Fruit fly (Drosophila melanogaster) whole organism, embryonic: Measurements from ENCODE around the gene CG31233.

Source experiments
- Atf-2 ChIP-seq: fragments of 200-800 bp; sonication (Bioruptor generic); optimal IDR thresholded peaks from 2 replicates; lab custom pipeline; 2016; ENCODE audit warnings: missing biosample characterization, missing genetic modification characterization
- Awh ChIP-seq: fragments of 200-800 bp; sonication (Bioruptor generic); IDR thresholded peaks from 2 replicates; pipeline ENCODE4, ENCODE4 v1.3.6; 2022; ENCODE audit warnings: missing biosample characterization, missing genetic modification characterization
- CG11093 ChIP-seq: fragments of 200-800 bp; sonication (Bioruptor generic); IDR thresholded peaks from 3 replicates; pipeline ENCODE4 v1.3.6; 2022; ENCODE audit warnings: missing biosample characterization, missing genetic modification characterization
- CG13123 ChIP-seq: fragments of 200-800 bp; sonication (Bioruptor generic); optimal IDR thresholded peaks from 2 replicates; lab custom pipeline; 2016; ENCODE audit warnings: missing biosample characterization, missing genetic modification characterization
- CG14014 ChIP-seq: fragments of 200-800 bp; sonication (Bioruptor generic); IDR thresholded peaks from 2 replicates; pipeline ENCODE4 v1.3.6; 2022; ENCODE audit warnings: missing biosample characterization, missing genetic modification characterization
- CG17568 ChIP-seq: fragments of 200-800 bp; sonication (Bioruptor generic); optimal IDR thresholded peaks from 2 replicates; lab custom pipeline; 2018; ENCODE audit warnings: missing biosample characterization, mild to moderate bottlenecking, missing genetic modification characterization, moderate library complexity
- CG2678 ChIP-seq: fragments of 200-800 bp; sonication (Bioruptor generic); optimal IDR thresholded peaks from 3 replicates; lab custom pipeline; 2019; ENCODE audit warnings: missing biosample characterization, mild to moderate bottlenecking, missing genetic modification characterization, moderate library complexity
- CG30020 ChIP-seq: fragments of 200-800 bp; optimal IDR thresholded peaks from 2 replicates; lab custom pipeline; 2019; ENCODE audit warnings: missing biosample characterization, mild to moderate bottlenecking, missing genetic modification characterization, moderate library complexity
- CG33557 ChIP-seq: fragments of 200-800 bp; sonication (Bioruptor generic); optimal IDR thresholded peaks from 2 replicates; lab custom pipeline; 2019; ENCODE audit warnings: missing biosample characterization, mild to moderate bottlenecking, missing genetic modification characterization, moderate library complexity
- CG3847 ChIP-seq: fragments of 200-800 bp; sonication (Bioruptor generic); IDR thresholded peaks from 2 replicates; pipeline ENCODE4 v1.3.6; 2022; ENCODE audit warnings: missing biosample characterization, missing genetic modification characterization
- CG6272 ChIP-seq: fragments of 200-800 bp; sonication (Bioruptor generic); IDR thresholded peaks from 2 replicates; pipeline ENCODE4 v1.3.6; 2022; ENCODE audit warnings: missing biosample characterization, missing genetic modification characterization
- CG6765 ChIP-seq: fragments of 200-800 bp; sonication (Bioruptor generic); optimal IDR thresholded peaks from 3 replicates; lab custom pipeline; 2017; ENCODE audit warnings: missing biosample characterization, mild to moderate bottlenecking, missing genetic modification characterization
- CG6813 ChIP-seq: fragments of 200-800 bp; sonication (Bioruptor generic); optimal IDR thresholded peaks from 2 replicates; lab custom pipeline; 2017; ENCODE audit warnings: missing biosample characterization, missing genetic modification characterization, mild to moderate bottlenecking, moderate library complexity, missing genetic modification reagents
- CG7963 ChIP-seq: fragments of 200-800 bp; sonication (Bioruptor generic); IDR thresholded peaks from 3 replicates; pipeline ENCODE4 v1.3.6; 2022; ENCODE audit warnings: missing biosample characterization, missing genetic modification characterization; ENCODE audit not compliant: partially characterized antibody
- CG8089 ChIP-seq: fragments of 200-800 bp; sonication (Bioruptor generic); optimal IDR thresholded peaks from 3 replicates; lab custom pipeline; 2016; ENCODE audit warnings: missing biosample characterization, missing genetic modification characterization
- CG8290 ChIP-seq, 3 experiments: fragments of 200-800 bp; sonication (Bioruptor generic); optimal IDR thresholded peaks; 2 replicates each; lab custom pipeline; 2016 to 2019; ENCODE audit warnings: missing biosample characterization in 3 of 3, missing genetic modification characterization in 3 of 3, mild to moderate bottlenecking in 2 of 3, moderate library complexity in 1 of 3
- CTCF ChIP-seq: fragments of 200-800 bp; sonication (Bioruptor generic); optimal IDR thresholded peaks from 2 replicates; lab custom pipeline; 2017; ENCODE audit warnings: missing biosample characterization, mild to moderate bottlenecking, missing genetic modification characterization, moderate library complexity
- HHEX ChIP-seq: fragments of 200-800 bp; sonication (Bioruptor generic); optimal IDR thresholded peaks from 3 replicates; lab custom pipeline; 2017; ENCODE audit warnings: missing biosample characterization, mild to moderate bottlenecking, missing genetic modification characterization, missing genetic modification reagents
- HLH54F ChIP-seq: fragments of 200-800 bp; sonication (Bioruptor generic); optimal IDR thresholded peaks from 3 replicates; lab custom pipeline; 2016; ENCODE audit warnings: missing biosample characterization, missing genetic modification characterization
- HLHmδ ChIP-seq: fragments of 200-800 bp; sonication (Bioruptor generic); optimal IDR thresholded peaks from 2 replicates; lab custom pipeline; 2018; ENCODE audit warnings: missing biosample characterization, mild to moderate bottlenecking, missing genetic modification characterization, moderate library complexity
- Kr ChIP-seq: fragments of 200-800 bp; sonication (Bioruptor generic); optimal IDR thresholded peaks from 2 replicates; lab custom pipeline; 2017; ENCODE audit warnings: missing biosample characterization, mild to moderate bottlenecking, missing genetic modification characterization
- Lhr ChIP-seq: fragments of 200-800 bp; sonication (Bioruptor generic); optimal IDR thresholded peaks from 3 replicates; lab custom pipeline; 2017; ENCODE audit warnings: mild to moderate bottlenecking, missing biosample characterization, missing genetic modification reagents, missing genetic modification characterization
- Lim3 ChIP-seq: fragments of 200-800 bp; sonication (Bioruptor generic); IDR thresholded peaks from 2 replicates; pipeline ENCODE4 v1.3.6; 2022; ENCODE audit warnings: missing biosample characterization, missing genetic modification characterization
- Opbp ChIP-seq: fragments of 200-800 bp; sonication (Bioruptor generic); IDR thresholded peaks from 3 replicates; pipeline ENCODE4 v1.3.6; 2022; ENCODE audit warnings: missing biosample characterization, missing genetic modification characterization; ENCODE audit not compliant: partially characterized antibody
- YL-1 ChIP-seq: fragments of 200-800 bp; sonication (Bioruptor generic); optimal IDR thresholded peaks from 3 replicates; lab custom pipeline; 2017; ENCODE audit warnings: missing biosample characterization, mild to moderate bottlenecking, missing genetic modification characterization
- ab ChIP-seq: fragments of 200-800 bp; sonication (Bioruptor generic); optimal IDR thresholded peaks from 2 replicates; lab custom pipeline; 2016; ENCODE audit warnings: missing biosample characterization, missing genetic modification characterization
- ase ChIP-seq: fragments of 200-800 bp; sonication (Bioruptor generic); IDR thresholded peaks from 3 replicates; pipeline ENCODE4 v1.3.6; 2022; ENCODE audit warnings: missing biosample characterization, missing genetic modification characterization
- bigmax ChIP-seq: fragments of 200-800 bp; sonication (Bioruptor generic); optimal IDR thresholded peaks from 2 replicates; lab custom pipeline; 2018; ENCODE audit warnings: missing biosample characterization, mild to moderate bottlenecking, missing genetic modification characterization
- cato ChIP-seq: fragments of 200-800 bp; sonication (Bioruptor generic); optimal IDR thresholded peaks from 2 replicates; lab custom pipeline; 2016; ENCODE audit warnings: missing biosample characterization, missing genetic modification characterization, borderline replicate concordance
- chinmo ChIP-seq: fragments of 200-800 bp; sonication (Bioruptor generic); IDR thresholded peaks from 4 replicates; pipeline ENCODE4 v1.3.6; 2022; ENCODE audit warnings: missing biosample characterization, missing genetic modification characterization; ENCODE audit not compliant: partially characterized antibody
- crc ChIP-seq: fragments of 200-800 bp; sonication (Bioruptor generic); optimal IDR thresholded peaks from 2 replicates; lab custom pipeline; 2016; ENCODE audit warnings: missing biosample characterization, missing genetic modification characterization
- dmrt99B ChIP-seq: fragments of 200-800 bp; sonication (Bioruptor generic); optimal IDR thresholded peaks from 2 replicates; lab custom pipeline; 2018; ENCODE audit warnings: missing biosample characterization, mild to moderate bottlenecking, missing genetic modification characterization, moderate library complexity
- gfzf ChIP-seq: fragments of 200-800 bp; sonication (Bioruptor generic); optimal IDR thresholded peaks from 2 replicates; lab custom pipeline; 2016; ENCODE audit warnings: missing biosample characterization, mild to moderate bottlenecking, missing genetic modification characterization, moderate library complexity
- gt ChIP-seq: fragments of 200-800 bp; sonication (Bioruptor generic); IDR thresholded peaks from 2 replicates; pipeline ENCODE4 v1.3.6; 2022; ENCODE audit warnings: missing biosample characterization, missing genetic modification characterization
- h ChIP-seq: fragments of >200 bp; optimal IDR thresholded peaks from 2 replicates; lab custom pipeline; 2017
- hkb ChIP-seq, 2 experiments: fragments of 200-800 bp in 1 of 2; fragments of >200 bp in 1 of 2; sonication (Bioruptor generic) in 1 of 2; IDR thresholded peaks in 1 of 2; optimal IDR thresholded peaks in 1 of 2; 2 replicates each; pipeline versions ENCODE4 v1.3.6 to Lab custom; 2017 to 2022; ENCODE audit warnings: missing biosample characterization in 1 of 2, missing genetic modification characterization in 1 of 2
- jing ChIP-seq: fragments of 200-800 bp; sonication (Bioruptor generic); optimal IDR thresholded peaks from 2 replicates; lab custom pipeline; 2018; ENCODE audit warnings: missing biosample characterization, mild to moderate bottlenecking, missing genetic modification characterization
- lola ChIP-seq, 3 experiments: fragments of >200 bp in 2 of 3; fragments of 200-800 bp in 1 of 3; sonication (Bioruptor generic) in 1 of 3; optimal IDR thresholded peaks; 2 replicates each; lab custom pipeline; 2017 to 2019; ENCODE audit warnings: missing biosample characterization in 3 of 3, missing genetic modification characterization in 3 of 3, mild to moderate bottlenecking in 1 of 3, moderate library complexity in 1 of 3
- maf-S ChIP-seq: fragments of 200-800 bp; sonication (Bioruptor generic); optimal IDR thresholded peaks from 2 replicates; lab custom pipeline; 2016; ENCODE audit warnings: missing biosample characterization, missing genetic modification characterization
- nau ChIP-seq: fragments of 200-800 bp; sonication (Bioruptor generic); optimal IDR thresholded peaks from 3 replicates; lab custom pipeline; 2017; ENCODE audit warnings: missing biosample characterization, mild to moderate bottlenecking, missing genetic modification characterization, missing genetic modification reagents
- nerfin-2 ChIP-seq: fragments of 200-800 bp; sonication (Bioruptor generic); IDR thresholded peaks from 2 replicates; pipeline ENCODE4 v1.3.6; 2022; ENCODE audit warnings: missing biosample characterization, missing genetic modification characterization; ENCODE audit not compliant: partially characterized antibody
- peb ChIP-seq: fragments of 200-800 bp; sonication (Bioruptor generic); IDR thresholded peaks from 2 replicates; pipeline ENCODE4 v1.3.6; 2022; ENCODE audit warnings: missing biosample characterization, missing genetic modification characterization
- psq ChIP-seq: fragments of 200-800 bp; sonication (Bioruptor generic); optimal IDR thresholded peaks from 2 replicates; lab custom pipeline; 2017; ENCODE audit warnings: missing biosample characterization, missing genetic modification characterization
- repo ChIP-seq: fragments of 200-800 bp; sonication (Bioruptor generic); optimal IDR thresholded peaks from 2 replicates; lab custom pipeline; 2016; ENCODE audit warnings: missing biosample characterization, missing genetic modification characterization
- schlank ChIP-seq: fragments of 200-800 bp; sonication (Bioruptor generic); optimal IDR thresholded peaks from 2 replicates; lab custom pipeline; 2018; ENCODE audit warnings: missing biosample characterization, mild to moderate bottlenecking, missing genetic modification characterization
- sd ChIP-seq: fragments of 200-800 bp; sonication (Bioruptor generic); optimal IDR thresholded peaks from 3 replicates; lab custom pipeline; 2018; ENCODE audit warnings: missing biosample characterization, mild to moderate bottlenecking, missing genetic modification characterization, moderate library complexity
- sisA ChIP-seq: fragments of 200-800 bp; sonication (Bioruptor generic); IDR thresholded peaks from 2 replicates; pipeline ENCODE4 v1.3.6; 2022; ENCODE audit warnings: missing biosample characterization, missing genetic modification characterization
- trem ChIP-seq: fragments of 200-800 bp; optimal IDR thresholded peaks from 3 replicates; lab custom pipeline; 2019; ENCODE audit warnings: missing biosample characterization, mild to moderate bottlenecking, missing genetic modification characterization, moderate library complexity
- ttk ChIP-seq: fragments of 200-800 bp; sonication (Bioruptor generic); IDR thresholded peaks from 2 replicates; pipeline ENCODE4 v2.1.2; 2022; ENCODE audit warnings: missing biosample characterization, missing genetic modification characterization
- unpg ChIP-seq: fragments of 200-800 bp; sonication (Bioruptor generic); optimal IDR thresholded peaks from 3 replicates; lab custom pipeline; 2018; ENCODE audit warnings: missing biosample characterization, mild to moderate bottlenecking, missing genetic modification characterization, moderate library complexity

CG31233 gene

DNA sequence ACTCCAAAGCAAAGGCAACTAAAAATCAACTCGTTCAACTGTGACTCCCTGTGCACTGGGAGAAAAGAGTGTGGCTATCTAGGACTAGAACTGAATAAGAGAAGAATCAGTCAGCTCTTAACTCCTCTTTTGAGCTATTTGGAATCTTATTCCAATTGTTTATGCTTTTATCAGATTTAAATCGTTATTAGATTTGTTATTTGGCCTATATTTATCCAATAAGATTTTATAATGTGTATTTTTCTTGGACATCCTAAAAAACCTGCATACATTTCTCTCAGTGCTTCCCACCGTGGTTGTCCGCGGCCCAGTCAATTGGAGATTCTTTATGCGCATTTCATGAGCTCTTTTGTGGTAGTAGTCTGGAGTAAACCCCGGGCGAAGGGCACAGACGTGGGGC is 31.8 kb downstream of the CG31233 start (continued):
- TF ChIP-seq ab (peak; percentile 40), CG17568 (GFP tag; lab: Kevin White, UChicago) (no peak), Kr (GFP tag; lab: Kevin White, UChicago) (no peak), maf-S (GFP tag; lab: Kevin White, UChicago) (peak; percentile 22), CG11093 (GFP tag; lab: Robert Waterston, UW) (peak; percentile 59; the same call in 1 of the 3 replicates), CG8089 (GFP tag; lab: Kevin White, UChicago) (peak; percentile 48), gt (no peak), CG6765 (GFP tag; lab: Kevin White, UChicago) (no peak), h (lab: Kevin White, UChicago) (no peak), sd (tag; lab: Kevin White, UChicago) (no peak), jing (GFP tag; lab: Kevin White, UChicago) (no peak), repo (GFP tag; lab: Kevin White, UChicago) (no peak), YL-1 (no peak), ase (GFP tag; lab: Robert Waterston, UW) (0 out of 3 replicates have a peak, but pooled peaks have one; percentile 36), HHEX (GFP tag; lab: Kevin White, UChicago) (peak; percentile 59), psq (GFP tag; lab: Kevin White, UChicago) (peak; percentile 15), CG14014 (peak; percentile 79), CG33557 (GFP tag; lab: Kevin White, UChicago) (peak; percentile 16), HLH54F (GFP tag; lab: Kevin White, UChicago) (peak; percentile 54), nerfin-2 (GFP tag; lab: Robert Waterston, UW) (no peak), CG8290 (GFP tag; optimal IDR thresholded peaks at IDR 0.05; lab: Kevin White, UChicago) (peak; percentile 12), CG8290 (tag; optimal IDR thresholded peaks at IDR 0.05; lab: Kevin White, UChicago) (no peak), dmrt99B (tag; lab: Kevin White, UChicago) (peak; percentile 77), gfzf (no peak), Opbp (GFP tag; lab: Robert Waterston, UW) (no peak), CTCF (GFP tag; lab: Kevin White, UChicago) (no peak), trem (tag; lab: Kevin White, UChicago) (peak; percentile 1), Lhr (GFP tag; lab: Kevin White, UChicago) (no peak), Awh (no peak), lola (GFP tag; optimal IDR thresholded peaks at IDR 0.05; lab: Kevin White, UChicago) (peak in 1 of 3 experiments; percentile 71), CG30020 (tag; lab: Kevin White, UChicago) (no peak), Lim3 (GFP tag; lab: Robert Waterston, UW) (no peak), hkb (optimal IDR thresholded peaks at IDR 0.05; lab: Kevin White, UChicago) (no peak), hkb (GFP tag; IDR thresholded peaks at IDR 0.05; lab: Robert Waterston, UW) (peak; percentile 76), CG6813 (GFP tag; lab: Kevin White, UChicago) (peak; percentile 41), CG3847 (GFP tag; lab: Robert Waterston, UW) (peak; percentile 36; the same call in 1 of the 2 replicates), chinmo (GFP tag; lab: Robert Waterston, UW) (no peak), Atf-2 (peak; percentile 20), ttk (0 out of 2 replicates have a peak, but pooled peaks have one; percentile 21), CG13123 (GFP tag; lab: Kevin White, UChicago) (no peak), crc (GFP tag; lab: Kevin White, UChicago) (peak; percentile 15), peb (GFP tag; lab: Robert Waterston, UW) (0 out of 2 replicates have a peak, but pooled peaks have one; percentile 34), schlank (tag; lab: Kevin White, UChicago) (no peak), sisA (peak; percentile 70), HLHmδ (GFP tag; lab: Kevin White, UChicago) (no peak), CG2678 (peak; percentile 80), CG7963 (no peak), nau (GFP tag; lab: Kevin White, UChicago) (peak; percentile 62), CG6272 (GFP tag; lab: Robert Waterston, UW) (no peak), unpg (peak; percentile 62), bigmax (GFP tag; lab: Kevin White, UChicago) (no peak), cato (no peak)
